Worm (Caenorhabditis elegans) whole organism, L3 larva: ENCODE results near the gene upb-1.
A peak's percentile ranks its signal among the peaks of the same experiment; 100 is the strongest.

Experiments
- R02D3.7 ChIP-seq: fragments of 150-350 bp; optimal IDR thresholded peaks from 2 replicates; lab custom pipeline; 2014; ENCODE audit warnings: missing biosample characterization, missing genetic modification characterization
- aly-2 ChIP-seq: fragments of 150-350 bp; optimal IDR thresholded peaks from 2 replicates; lab custom pipeline; 2014; ENCODE audit warnings: missing biosample characterization, missing genetic modification characterization
- ceh-28 ChIP-seq: fragments of 150-350 bp; optimal IDR thresholded peaks from 2 replicates; lab custom pipeline; 2014; ENCODE audit warnings: missing biosample characterization, missing genetic modification reagents, missing genetic modification characterization
- ceh-82 ChIP-seq: fragments of 150-350 bp; optimal IDR thresholded peaks from 2 replicates; lab custom pipeline; 2014; ENCODE audit warnings: missing biosample characterization, missing genetic modification characterization
- ceh-9 ChIP-seq: sonication (generic microtip); optimal IDR thresholded peaks from 2 replicates; lab custom pipeline; 2018; ENCODE audit warnings: missing biosample characterization, missing genetic modification characterization
- egl-27 ChIP-seq: sonication (generic microtip); optimal IDR thresholded peaks from 4 replicates; lab custom pipeline; 2017; ENCODE audit warnings: missing biosample characterization, missing genetic modification reagents, missing genetic modification characterization
- egl-5 ChIP-seq: fragments of 150-350 bp; optimal IDR thresholded peaks from 2 replicates; lab custom pipeline; 2017; ENCODE audit warnings: missing biosample characterization, missing genetic modification reagents, missing genetic modification characterization, inconsistent platforms
- elt-1 ChIP-seq: fragments of 150-350 bp; optimal IDR thresholded peaks from 2 replicates; lab custom pipeline; 2014; ENCODE audit warnings: missing biosample characterization, missing genetic modification characterization
- elt-2 ChIP-seq: sonication (generic microtip); optimal IDR thresholded peaks from 2 replicates; lab custom pipeline; 2016; ENCODE audit warnings: missing genetic modification reagents, mild to moderate bottlenecking, missing genetic modification characterization, missing compliant biosample characterization
- elt-3 ChIP-seq, 3 experiments: fragments of 150-350 bp in 1 of 3; sonication (generic microtip) in 2 of 3; optimal IDR thresholded peaks; 2 replicates in 2 of 3; 4 replicates in 1 of 3; lab custom pipeline; 2014 to 2017; ENCODE audit warnings: missing biosample characterization in 3 of 3, missing genetic modification characterization in 3 of 3
- eor-1 ChIP-seq, 2 experiments: fragments of 150-350 bp; optimal IDR thresholded peaks; 2 replicates each; lab custom pipeline; 2014 to 2018; ENCODE audit warnings: missing biosample characterization in 2 of 2, missing genetic modification characterization in 2 of 2
- fkh-2 ChIP-seq: fragments of 150-350 bp; optimal IDR thresholded peaks from 2 replicates; lab custom pipeline; 2014; ENCODE audit warnings: missing biosample characterization, missing genetic modification reagents, missing genetic modification characterization
- fos-1 ChIP-seq: fragments of 150-350 bp; optimal IDR thresholded peaks from 2 replicates; lab custom pipeline; 2014; ENCODE audit warnings: missing biosample characterization, missing genetic modification characterization
- hmg-11 ChIP-seq: sonication (generic microtip); optimal IDR thresholded peaks from 2 replicates; lab custom pipeline; 2016; ENCODE audit warnings: missing genetic modification characterization, missing compliant biosample characterization
- jun-1 ChIP-seq: fragments of 150-350 bp; optimal IDR thresholded peaks from 2 replicates; lab custom pipeline; 2014; ENCODE audit warnings: missing biosample characterization, missing genetic modification reagents, missing genetic modification characterization
- lin-15B ChIP-seq: fragments of 150-350 bp; optimal IDR thresholded peaks from 2 replicates; lab custom pipeline; 2014; ENCODE audit warnings: missing biosample characterization, missing genetic modification characterization
- lin-39 ChIP-seq: fragments of 150-350 bp; optimal IDR thresholded peaks from 2 replicates; lab custom pipeline; 2018; ENCODE audit warnings: missing biosample characterization, missing genetic modification reagents, missing genetic modification characterization
- lsy-12 ChIP-seq: sonication (generic microtip); optimal IDR thresholded peaks from 2 replicates; lab custom pipeline; 2016; ENCODE audit warnings: mild to moderate bottlenecking, missing genetic modification characterization, missing compliant biosample characterization
- mdl-1 ChIP-seq: fragments of 150-350 bp; optimal IDR thresholded peaks from 2 replicates; lab custom pipeline; 2014; ENCODE audit warnings: missing biosample characterization, missing genetic modification characterization
- mml-1 ChIP-seq: fragments of 150-350 bp; sonication (generic microtip); optimal IDR thresholded peaks from 3 replicates; lab custom pipeline; 2014; ENCODE audit warnings: missing biosample characterization, missing genetic modification characterization
- nfya-1 ChIP-seq: sonication (generic microtip); optimal IDR thresholded peaks from 2 replicates; lab custom pipeline; 2017; ENCODE audit warnings: missing genetic modification characterization, mild to moderate bottlenecking, missing compliant biosample characterization, antibody characterized with exemption, moderate library complexity; ENCODE audit not compliant: insufficient read depth
- nhr-11 ChIP-seq: fragments of 150-350 bp; optimal IDR thresholded peaks from 2 replicates; lab custom pipeline; 2014; ENCODE audit warnings: missing biosample characterization, missing genetic modification characterization
- nhr-12 ChIP-seq: fragments of 150-350 bp; optimal IDR thresholded peaks from 2 replicates; lab custom pipeline; 2014; ENCODE audit warnings: missing biosample characterization, missing genetic modification characterization
- nhr-23 ChIP-seq: fragments of 150-350 bp; optimal IDR thresholded peaks from 2 replicates; lab custom pipeline; 2014; ENCODE audit warnings: missing biosample characterization, missing genetic modification reagents, missing genetic modification characterization
- nhr-237 ChIP-seq: fragments of 150-350 bp; optimal IDR thresholded peaks from 2 replicates; lab custom pipeline; 2014; ENCODE audit warnings: missing biosample characterization, missing genetic modification characterization
- nhr-25 ChIP-seq: sonication (generic microtip); optimal IDR thresholded peaks from 2 replicates; lab custom pipeline; 2017; ENCODE audit warnings: missing biosample characterization, missing genetic modification characterization
- nhr-43 ChIP-seq: sonication (generic microtip); optimal IDR thresholded peaks from 2 replicates; lab custom pipeline; 2016; ENCODE audit warnings: mild to moderate bottlenecking, missing genetic modification characterization, missing compliant biosample characterization; ENCODE audit not compliant: poor library complexity, severe bottlenecking
- nhr-76 ChIP-seq: fragments of 150-350 bp; sonication (generic microtip); optimal IDR thresholded peaks from 5 replicates; lab custom pipeline; 2014; ENCODE audit warnings: missing biosample characterization, missing genetic modification characterization
- nhr-77 ChIP-seq: fragments of 150-350 bp; optimal IDR thresholded peaks from 2 replicates; lab custom pipeline; 2014; ENCODE audit warnings: missing biosample characterization, missing genetic modification characterization
- pha-4 ChIP-seq: fragments of 150-350 bp; optimal IDR thresholded peaks from 2 replicates; lab custom pipeline; 2014; ENCODE audit warnings: missing biosample characterization, missing genetic modification reagents, missing genetic modification characterization
- skn-1 ChIP-seq: fragments of 150-350 bp; optimal IDR thresholded peaks from 2 replicates; lab custom pipeline; 2014; ENCODE audit warnings: missing biosample characterization, missing genetic modification characterization
- snpc-4 ChIP-seq: fragments of 150-350 bp; optimal IDR thresholded peaks from 2 replicates; lab custom pipeline; 2014; ENCODE audit warnings: missing biosample characterization, missing genetic modification characterization
- tbx-2 ChIP-seq: sonication (generic microtip); optimal IDR thresholded peaks from 2 replicates; lab custom pipeline; 2016; ENCODE audit warnings: mild to moderate bottlenecking, missing genetic modification characterization, missing compliant biosample characterization
- unc-39 ChIP-seq: sonication (generic microtip); optimal IDR thresholded peaks from 4 replicates; lab custom pipeline; 2017; ENCODE audit warnings: missing biosample characterization, missing genetic modification characterization
- zag-1 ChIP-seq: fragments of 150-350 bp; optimal IDR thresholded peaks from 2 replicates; lab custom pipeline; 2014; ENCODE audit warnings: missing biosample characterization, missing genetic modification characterization
- ztf-11 ChIP-seq: fragments of 150-350 bp; optimal IDR thresholded peaks from 2 replicates; lab custom pipeline; 2014; ENCODE audit warnings: missing biosample characterization, missing genetic modification characterization
- ztf-4 ChIP-seq: fragments of 150-350 bp; optimal IDR thresholded peaks from 2 replicates; lab custom pipeline; 2014; ENCODE audit warnings: missing biosample characterization, missing genetic modification characterization

Gene upb-1

DNA sequence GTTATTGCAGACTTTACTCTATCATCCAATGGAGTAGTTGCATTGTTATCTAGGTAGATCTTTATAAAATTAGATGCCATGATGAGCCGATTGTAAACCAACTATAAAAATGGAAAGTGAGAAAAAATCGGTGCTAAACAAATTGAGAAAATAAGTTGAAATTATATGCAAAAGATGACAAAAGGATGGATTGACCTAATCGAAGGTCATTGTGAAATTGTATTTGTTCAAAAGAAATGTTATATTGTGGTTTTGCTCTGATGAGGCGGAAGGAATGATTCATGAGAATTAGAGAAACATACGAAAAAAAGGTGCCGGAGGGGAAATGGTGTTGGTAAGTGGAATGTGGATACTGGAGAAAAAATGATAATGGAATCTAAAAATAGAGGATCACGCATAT lies 8.9 kb downstream of the upb-1 start, which contains the start of gene scly-1:
Gene scly-1 (minus strand): TSS at position 101 of the 400 bp plus-strand sequence.
- TF ChIP-seq ceh-9 (no peak), ceh-82 (tag; lab: Kevin White, UChicago) (no peak), lsy-12 (tag; lab: Kevin White, UChicago) (no peak), nhr-11 (tag; lab: Kevin White, UChicago) (no peak), R02D3.7 (tag; lab: Kevin White, UChicago) (no peak), tbx-2 (tag; lab: Kevin White, UChicago) (no peak), egl-5 (no peak), nhr-43 (tag; lab: Kevin White, UChicago) (no peak), fkh-2 (tag; lab: Kevin White, UChicago) (no peak), nhr-237 (no peak), jun-1 (tag; lab: Kevin White, UChicago) (no peak), skn-1 (tag; lab: Kevin White, UChicago) (no peak), fos-1 (no peak), nhr-77 (tag; lab: Kevin White, UChicago) (no peak)

DNA sequence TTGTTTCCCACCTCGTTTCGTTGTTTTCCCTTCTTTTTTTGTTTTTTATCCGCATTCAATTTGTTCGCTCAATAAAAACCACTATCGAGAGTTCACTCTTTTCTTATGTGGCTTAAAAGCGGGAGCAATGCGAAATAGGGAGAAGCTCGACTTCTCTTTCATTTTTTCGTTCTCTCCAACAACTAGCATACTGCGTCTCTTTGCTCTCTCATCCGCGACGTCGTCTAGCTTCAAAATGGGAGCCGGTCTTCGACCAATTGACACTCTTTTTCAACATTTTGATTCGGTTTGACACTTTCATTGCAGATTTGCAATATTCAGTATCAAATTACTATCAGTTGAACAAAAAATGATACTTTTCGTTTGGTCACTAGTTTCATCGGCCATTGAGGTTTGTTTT lies 16.0 kb downstream of the upb-1 start, which contains the start of gene bpl-1:
Gene bpl-1 (plus strand): TSS at position 301 of the 400 bp plus-strand sequence.
- no peak for TF ChIP-seq elt-3 (tag; optimal IDR thresholded peaks at IDR 0.05; lab: Kevin White, UChicago)
- peak; percentile 38 for TF ChIP-seq nfya-1 (tag; lab: Kevin White, UChicago)
- no peak for TF ChIP-seq snpc-4 (tag; lab: Kevin White, UChicago)
- peak; percentile 37 for TF ChIP-seq lin-39 (tag; lab: Kevin White, UChicago)
- TF ChIP-seq, all 47 proteins: peak for 2

DNA sequence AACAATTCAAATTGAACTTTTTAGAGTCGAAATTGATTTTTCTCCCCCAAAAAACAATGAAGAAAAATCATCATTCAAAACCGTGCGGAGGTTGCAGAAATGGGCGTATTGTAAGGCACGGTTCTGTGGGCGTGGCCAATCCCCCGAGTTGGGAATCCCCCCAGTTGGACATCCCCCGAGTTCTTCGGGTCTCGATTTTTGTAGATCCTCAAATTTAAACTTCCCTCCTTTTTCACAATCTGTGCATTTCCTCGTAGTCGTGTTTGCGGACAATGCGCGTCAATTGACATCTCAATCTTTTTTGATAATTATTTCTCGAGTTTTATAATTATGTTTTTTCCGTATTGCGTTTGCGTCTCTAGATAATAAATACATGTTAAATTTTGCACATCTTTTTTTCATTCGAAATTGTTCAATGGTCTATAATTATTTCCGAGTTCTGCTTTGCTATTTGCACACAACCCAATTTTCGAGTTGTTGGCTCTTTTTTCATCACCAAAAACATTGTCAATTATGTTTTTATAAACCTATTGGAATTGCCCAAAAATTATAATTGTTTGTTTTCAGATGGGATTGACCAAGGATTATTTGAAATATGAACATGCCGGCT lies 20.0 kb downstream of the upb-1 start, which contains the start of gene F13H8.2:
Gene F13H8.2 (plus strand): TSS at position 560 of the 610 bp plus-strand sequence.
- TF ChIP-seq eor-1 (tag; optimal IDR thresholded peaks at IDR 0.05; lab: Kevin White, UChicago) (no peak), lin-15B (tag; lab: Kevin White, UChicago) (peak; percentile 72), ztf-4 (tag; lab: Kevin White, UChicago) (no peak), lsy-12 (tag; lab: Kevin White, UChicago) (peak; percentile 54), elt-2 (tag; lab: Kevin White, UChicago) (peak; percentile 51), unc-39 (no peak), nhr-11 (tag; lab: Kevin White, UChicago) (no peak), pha-4 (peak; percentile 85), nhr-43 (tag; lab: Kevin White, UChicago) (peak; percentile 71), ceh-82 (tag; lab: Kevin White, UChicago) (no peak), elt-3 (tag; optimal IDR thresholded peaks at IDR 0.05; lab: Kevin White, UChicago) (no peak), nfya-1 (tag; lab: Kevin White, UChicago) (peak; percentile 85), hmg-11 (peak; percentile 59), nhr-25 (peak; percentile 63), tbx-2 (tag; lab: Kevin White, UChicago) (peak; percentile 63), lin-39 (tag; lab: Kevin White, UChicago) (peak; percentile 39), jun-1 (tag; lab: Kevin White, UChicago) (peak; percentile 40), ceh-28 (tag; lab: Kevin White, UChicago) (peak; percentile 69), R02D3.7 (tag; lab: Kevin White, UChicago) (peak; percentile 55), mml-1 (no peak), nhr-237 (no peak), egl-5 (peak; percentile 59), elt-1 (no peak), nhr-23 (tag; lab: Kevin White, UChicago) (peak; percentile 80), snpc-4 (tag; lab: Kevin White, UChicago) (peak; percentile 29)

DNA sequence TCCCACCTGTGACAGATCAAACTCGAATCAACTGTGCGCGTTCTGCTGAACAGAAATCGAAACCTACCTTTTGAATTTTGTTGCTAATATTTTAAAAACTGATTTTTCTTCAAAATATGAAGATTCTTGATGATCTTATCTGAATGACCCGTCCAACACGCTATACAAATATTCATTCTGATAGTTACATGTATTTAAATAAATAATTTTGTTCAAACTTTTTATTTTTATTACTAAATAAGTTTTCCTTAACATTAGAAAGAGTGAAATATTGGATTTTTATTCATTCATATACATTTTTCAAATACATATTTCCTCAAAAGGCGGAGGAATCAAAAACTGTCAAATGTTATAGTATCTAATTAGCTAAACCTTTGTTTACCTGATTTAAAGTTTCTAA lies 21.9 kb downstream of the upb-1 start, which contains the start of gene F13H8.8:
Gene F13H8.8 (minus strand): TSS at position 101 of the 400 bp plus-strand sequence.
- TF ChIP-seq nhr-12 (tag; lab: Kevin White, UChicago), result no peak
- no peak for TF ChIP-seq ceh-82 (tag; lab: Kevin White, UChicago)
- no peak for TF ChIP-seq unc-39
- no peak for TF ChIP-seq egl-27
- TF ChIP-seq ztf-4 (tag; lab: Kevin White, UChicago), result no peak
- no peak for TF ChIP-seq nhr-76 (tag; lab: Kevin White, UChicago)
- no peak for TF ChIP-seq skn-1 (tag; lab: Kevin White, UChicago)
- no peak for TF ChIP-seq ztf-11 (tag; lab: Kevin White, UChicago)
- no peak for TF ChIP-seq mdl-1 (tag; lab: Kevin White, UChicago)
- no peak for TF ChIP-seq nhr-11 (tag; lab: Kevin White, UChicago)
- no peak for TF ChIP-seq nhr-43 (tag; lab: Kevin White, UChicago)
- no peak for TF ChIP-seq pha-4
- TF ChIP-seq zag-1, result no peak
- no peak for TF ChIP-seq fkh-2 (tag; lab: Kevin White, UChicago)
- TF ChIP-seq eor-1 (tag; optimal IDR thresholded peaks at IDR 0.05; lab: Kevin White, UChicago), result no peak
- no peak for TF ChIP-seq mml-1
- no peak for TF ChIP-seq tbx-2 (tag; lab: Kevin White, UChicago)
- TF ChIP-seq nhr-23 (tag; lab: Kevin White, UChicago), result no peak
- no peak for TF ChIP-seq aly-2 (tag; lab: Kevin White, UChicago)
- TF ChIP-seq nhr-77 (tag; lab: Kevin White, UChicago), result no peak
